Worm (Caenorhabditis elegans) whole organism, late embryonic: Measurements from ENCODE around the gene C35D10.10.

Experiments used
- C08G9.2 ChIP-seq: sonication (generic microtip); optimal IDR thresholded peaks from 2 replicates; lab custom pipeline; 2016; ENCODE audit warnings: mild to moderate bottlenecking, missing genetic modification characterization, moderate library complexity, missing compliant biosample characterization
- ceh-22 ChIP-seq: sonication (generic microtip); optimal IDR thresholded peaks from 2 replicates; lab custom pipeline; 2017; ENCODE audit warnings: missing biosample characterization, missing genetic modification characterization
- ceh-45 ChIP-seq: fragments of 200-800 bp; sonication (Bioruptor generic); IDR thresholded peaks from 2 replicates; pipeline ENCODE4 v1.3.6; 2022; ENCODE audit warnings: missing genetic modification reagents, missing genetic modification characterization, missing compliant biosample characterization
- ceh-48 ChIP-seq: sonication (generic microtip); optimal IDR thresholded peaks from 2 replicates; lab custom pipeline; 2016; ENCODE audit warnings: missing genetic modification characterization, inconsistent platforms, missing compliant biosample characterization
- elt-2 ChIP-seq: sonication (generic microtip); optimal IDR thresholded peaks from 2 replicates; lab custom pipeline; 2016; ENCODE audit warnings: missing genetic modification reagents, missing genetic modification characterization, missing compliant biosample characterization
- fax-1 ChIP-seq: sonication (generic microtip); optimal IDR thresholded peaks from 2 replicates; lab custom pipeline; 2016; ENCODE audit warnings: missing genotype, missing genetic modification characterization, missing compliant biosample characterization
- hlh-13 ChIP-seq: fragments of 200-800 bp; sonication (Bioruptor generic); optimal IDR thresholded peaks from 2 replicates; lab custom pipeline; 2018; ENCODE audit warnings: mild to moderate bottlenecking, missing genetic modification characterization, missing compliant biosample characterization
- pha-2 ChIP-seq: sonication (generic microtip); optimal IDR thresholded peaks from 2 replicates; lab custom pipeline; 2017; ENCODE audit warnings: mild to moderate bottlenecking, missing genetic modification characterization, missing compliant biosample characterization
- pqm-1 ChIP-seq: sonication (generic microtip); optimal IDR thresholded peaks from 2 replicates; lab custom pipeline; 2016; ENCODE audit warnings: missing genetic modification characterization, missing compliant biosample characterization
- pros-1 ChIP-seq: fragments of 150-350 bp; optimal IDR thresholded peaks from 2 replicates; lab custom pipeline; 2014; ENCODE audit warnings: missing biosample characterization, missing genetic modification reagents, missing genetic modification characterization

DNA sequence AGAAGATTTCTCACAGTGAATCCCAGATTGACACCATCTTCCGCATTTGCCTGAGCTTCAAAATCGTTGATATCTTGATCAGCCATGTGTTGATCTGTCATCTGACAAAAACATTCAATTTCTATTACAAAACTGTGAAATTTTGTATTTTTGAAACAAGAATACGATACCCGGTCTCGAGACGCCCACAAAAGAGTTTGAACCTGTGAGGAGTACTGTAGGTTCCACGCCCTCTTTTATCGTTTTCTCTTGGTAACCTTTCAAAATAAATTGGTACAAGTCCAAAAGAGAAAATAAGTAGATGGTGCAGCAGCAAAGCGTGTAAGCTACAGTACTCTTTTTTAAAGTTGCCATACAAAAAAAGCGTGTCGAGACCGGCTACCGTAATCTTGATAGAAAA is 48.3 kb upstream of the C35D10.10 start, which contains the start of gene F26F4.12:
- TF ChIP-seq elt-2 (tag; lab: Kevin White, UChicago) = no peak
- TF ChIP-seq hlh-13 = no peak
- no peak for TF ChIP-seq pros-1 (tag; lab: Kevin White, UChicago)
- TF ChIP-seq pqm-1 = no peak
- TF ChIP-seq ceh-45 (GFP tag; lab: Robert Waterston, UW) = no peak
- TF ChIP-seq pha-2 = no peak
- TF ChIP-seq C08G9.2 (tag; lab: Kevin White, UChicago) = no peak
- no peak for TF ChIP-seq ceh-22 (tag; lab: Kevin White, UChicago)
- no peak for TF ChIP-seq fax-1
- TF ChIP-seq ceh-48 (tag; lab: Kevin White, UChicago) = no peak
